Fruit fly (Drosophila melanogaster) whole organism, embryonic: ENCODE results near the gene IRSp53.
A peak's percentile ranks its signal among the peaks of the same experiment; 100 is the strongest.

Source experiments
- Antp ChIP-seq: fragments of 200-800 bp; sonication (Bioruptor generic); optimal IDR thresholded peaks from 3 replicates; lab custom pipeline; 2016; ENCODE audit warnings: missing biosample characterization, missing genetic modification characterization
- Bteb2 ChIP-seq: fragments of 200-800 bp; sonication (Bioruptor generic); optimal IDR thresholded peaks from 2 replicates; lab custom pipeline; 2016; ENCODE audit warnings: missing biosample characterization, missing genetic modification characterization
- CG10209 ChIP-seq: fragments of 200-800 bp; sonication (Bioruptor generic); optimal IDR thresholded peaks from 3 replicates; lab custom pipeline; 2017; ENCODE audit warnings: missing biosample characterization, mild to moderate bottlenecking, missing genetic modification characterization, missing genetic modification reagents
- CG1024 ChIP-seq: fragments of 200-800 bp; sonication (Bioruptor generic); IDR thresholded peaks from 2 replicates; pipeline ENCODE4 v1.3.6; 2022; ENCODE audit warnings: missing biosample characterization, missing genetic modification characterization
- CG10431 ChIP-seq: fragments of 200-800 bp; sonication (Bioruptor generic); optimal IDR thresholded peaks from 3 replicates; lab custom pipeline; 2018; ENCODE audit warnings: missing biosample characterization, mild to moderate bottlenecking, missing genetic modification characterization
- CG10543 ChIP-seq: fragments of 200-800 bp; sonication (Bioruptor generic); optimal IDR thresholded peaks from 3 replicates; lab custom pipeline; 2017; ENCODE audit warnings: missing biosample characterization, mild to moderate bottlenecking, missing genetic modification characterization, moderate library complexity
- CG15011 ChIP-seq: fragments of 200-800 bp; sonication (Bioruptor generic); optimal IDR thresholded peaks from 3 replicates; lab custom pipeline; 2018; ENCODE audit warnings: missing biosample characterization, mild to moderate bottlenecking, missing genetic modification characterization
- CG17186 ChIP-seq: fragments of 200-800 bp; sonication (Bioruptor generic); optimal IDR thresholded peaks from 3 replicates; lab custom pipeline; 2017; ENCODE audit warnings: missing biosample characterization, missing genetic modification reagents, missing genetic modification characterization
- CG2120 ChIP-seq: fragments of 200-800 bp; sonication (Bioruptor generic); optimal IDR thresholded peaks from 3 replicates; lab custom pipeline; 2016; ENCODE audit warnings: missing biosample characterization, missing genetic modification characterization
- CG2875 ChIP-seq: fragments of 200-800 bp; sonication (Bioruptor generic); optimal IDR thresholded peaks from 2 replicates; lab custom pipeline; 2017; ENCODE audit warnings: missing biosample characterization, mild to moderate bottlenecking, missing genetic modification characterization, missing genetic modification reagents
- CG34422 ChIP-seq: fragments of 200-800 bp; sonication (Bioruptor generic); IDR thresholded peaks from 3 replicates; pipeline ENCODE4 v1.3.6; 2022; ENCODE audit warnings: missing biosample characterization, missing genetic modification characterization
- CG3847 ChIP-seq: fragments of 200-800 bp; sonication (Bioruptor generic); IDR thresholded peaks from 2 replicates; pipeline ENCODE4 v1.3.6; 2022; ENCODE audit warnings: missing biosample characterization, missing genetic modification characterization
- CG4424 ChIP-seq: fragments of 200-800 bp; sonication (Bioruptor generic); optimal IDR thresholded peaks from 3 replicates; lab custom pipeline; 2016; ENCODE audit warnings: missing biosample characterization, missing genetic modification characterization
- CG7357 ChIP-seq: fragments of 200-800 bp; sonication (Bioruptor generic); IDR thresholded peaks from 3 replicates; pipeline ENCODE4 v1.3.6; 2022; ENCODE audit warnings: missing biosample characterization, missing genetic modification characterization
- CG7928 ChIP-seq: fragments of 200-800 bp; sonication (Bioruptor generic); optimal IDR thresholded peaks from 2 replicates; lab custom pipeline; 2017; ENCODE audit warnings: missing biosample characterization, mild to moderate bottlenecking, missing genetic modification characterization
- CG9437 ChIP-seq: fragments of 200-800 bp; sonication (Bioruptor generic); optimal IDR thresholded peaks from 2 replicates; lab custom pipeline; 2018; ENCODE audit warnings: missing biosample characterization, mild to moderate bottlenecking, missing genetic modification characterization
- Chrac-16 ChIP-seq: fragments of 200-800 bp; sonication (Bioruptor generic); optimal IDR thresholded peaks from 3 replicates; lab custom pipeline; 2016; ENCODE audit warnings: missing biosample characterization, missing genetic modification characterization
- CoRest ChIP-seq: fragments of 200-800 bp; sonication (Bioruptor generic); optimal IDR thresholded peaks from 3 replicates; lab custom pipeline; 2018; ENCODE audit warnings: missing biosample characterization, mild to moderate bottlenecking, missing genetic modification characterization, moderate library complexity
- D ChIP-seq, 2 experiments: fragments of 200-800 bp in 1 of 2; fragments of >200 bp in 1 of 2; sonication (Bioruptor generic) in 1 of 2; optimal IDR thresholded peaks; 2 replicates in 1 of 2; 3 replicates in 1 of 2; lab custom pipeline; 2017; ENCODE audit warnings: mild to moderate bottlenecking in 1 of 2, missing biosample characterization in 1 of 2, missing genetic modification characterization in 1 of 2, missing genetic modification reagents in 1 of 2
- D19B ChIP-seq: fragments of 200-800 bp; sonication (Bioruptor generic); optimal IDR thresholded peaks from 2 replicates; lab custom pipeline; 2017; ENCODE audit warnings: missing biosample characterization, mild to moderate bottlenecking, missing genetic modification characterization
- Doc2 ChIP-seq: fragments of 200-800 bp; sonication (Bioruptor generic); IDR thresholded peaks from 2 replicates; pipeline ENCODE4 v1.3.6; 2022; ENCODE audit warnings: missing biosample characterization, missing genetic modification characterization
- Hmx ChIP-seq: fragments of 200-800 bp; sonication (Bioruptor generic); optimal IDR thresholded peaks from 2 replicates; lab custom pipeline; 2016; ENCODE audit warnings: missing biosample characterization, missing genetic modification characterization
- Mrtf ChIP-seq: fragments of 200-800 bp; sonication (Bioruptor generic); IDR thresholded peaks from 3 replicates; pipeline ENCODE4 v1.3.6; 2022; ENCODE audit warnings: missing biosample characterization, missing genetic modification characterization
- NC2α ChIP-seq: fragments of 200-800 bp; sonication (Bioruptor generic); optimal IDR thresholded peaks from 2 replicates; lab custom pipeline; 2016; ENCODE audit warnings: missing biosample characterization, missing genetic modification characterization
- Nf-YB ChIP-seq: fragments of 200-800 bp; sonication (Bioruptor generic); optimal IDR thresholded peaks from 3 replicates; lab custom pipeline; 2019; ENCODE audit warnings: missing biosample characterization, mild to moderate bottlenecking, missing genetic modification characterization, moderate library complexity
- Six4 ChIP-seq: fragments of 200-800 bp; sonication (Bioruptor generic); optimal IDR thresholded peaks from 2 replicates; lab custom pipeline; 2016; ENCODE audit warnings: missing biosample characterization, missing genetic modification characterization
- Spps ChIP-seq: fragments of 200-800 bp; sonication (Bioruptor generic); optimal IDR thresholded peaks from 2 replicates; lab custom pipeline; 2018; ENCODE audit warnings: missing biosample characterization, mild to moderate bottlenecking, missing genetic modification characterization
- YL-1 ChIP-seq: fragments of 200-800 bp; sonication (Bioruptor generic); optimal IDR thresholded peaks from 3 replicates; lab custom pipeline; 2017; ENCODE audit warnings: missing biosample characterization, mild to moderate bottlenecking, missing genetic modification characterization
- bcd ChIP-seq: fragments of 200-800 bp; sonication (Bioruptor generic); optimal IDR thresholded peaks from 2 replicates; lab custom pipeline; 2017; ENCODE audit warnings: missing biosample characterization, mild to moderate bottlenecking, missing genetic modification characterization
- bsh ChIP-seq, 2 experiments: fragments of 200-800 bp; sonication (Bioruptor generic); optimal IDR thresholded peaks; 2 replicates each; lab custom pipeline; 2017 to 2018; ENCODE audit warnings: mild to moderate bottlenecking in 2 of 2, missing biosample characterization in 2 of 2, missing genetic modification characterization in 2 of 2, moderate library complexity in 1 of 2
- btn ChIP-seq: fragments of 200-800 bp; sonication (Bioruptor generic); optimal IDR thresholded peaks from 2 replicates; lab custom pipeline; 2016; ENCODE audit warnings: missing biosample characterization, missing genetic modification characterization
- crc ChIP-seq: fragments of 200-800 bp; sonication (Bioruptor generic); optimal IDR thresholded peaks from 2 replicates; lab custom pipeline; 2016; ENCODE audit warnings: missing biosample characterization, missing genetic modification characterization
- dmrt99B ChIP-seq: fragments of 200-800 bp; sonication (Bioruptor generic); optimal IDR thresholded peaks from 2 replicates; lab custom pipeline; 2018; ENCODE audit warnings: missing biosample characterization, mild to moderate bottlenecking, missing genetic modification characterization, moderate library complexity
- dpn ChIP-seq, 2 experiments: fragments of 200-800 bp; sonication (Bioruptor generic); optimal IDR thresholded peaks; 3 replicates each; lab custom pipeline; 2016; ENCODE audit warnings: missing biosample characterization in 2 of 2, missing genetic modification characterization in 2 of 2
- gfzf ChIP-seq: fragments of 200-800 bp; sonication (Bioruptor generic); optimal IDR thresholded peaks from 2 replicates; lab custom pipeline; 2016; ENCODE audit warnings: missing biosample characterization, mild to moderate bottlenecking, missing genetic modification characterization, moderate library complexity
- insv ChIP-seq, 2 experiments: fragments of 200-800 bp; sonication (Bioruptor generic); optimal IDR thresholded peaks; 3 replicates each; lab custom pipeline; 2016 to 2018; ENCODE audit warnings: missing biosample characterization in 2 of 2, missing genetic modification characterization in 2 of 2
- mam ChIP-seq: fragments of 200-800 bp; sonication (Bioruptor generic); optimal IDR thresholded peaks from 3 replicates; lab custom pipeline; 2016; ENCODE audit warnings: missing biosample characterization, missing genetic modification characterization
- mld ChIP-seq: fragments of 200-800 bp; sonication (Bioruptor generic); IDR thresholded peaks from 3 replicates; pipeline ENCODE4 v1.3.6; 2022; ENCODE audit warnings: missing biosample characterization, missing genetic modification characterization; ENCODE audit not compliant: partially characterized antibody
- odd ChIP-seq: fragments of 200-800 bp; sonication (Bioruptor generic); optimal IDR thresholded peaks from 2 replicates; lab custom pipeline; 2017; ENCODE audit warnings: missing biosample characterization, mild to moderate bottlenecking, missing genetic modification characterization
- pita ChIP-seq: fragments of 200-800 bp; sonication (Bioruptor generic); optimal IDR thresholded peaks from 2 replicates; lab custom pipeline; 2017; ENCODE audit warnings: missing biosample characterization, mild to moderate bottlenecking, missing genetic modification characterization
- sc ChIP-seq, 3 experiments: fragments of >200 bp in 2 of 3; fragments of 200-800 bp in 1 of 3; sonication (Bioruptor generic) in 1 of 3; optimal IDR thresholded peaks; 2 replicates in 2 of 3; 3 replicates in 1 of 3; lab custom pipeline; 2017; ENCODE audit warnings: mild to moderate bottlenecking in 1 of 3, missing biosample characterization in 1 of 3, missing genetic modification characterization in 1 of 3, missing genetic modification reagents in 1 of 3
- slbo ChIP-seq: fragments of 200-800 bp; sonication (Bioruptor generic); IDR thresholded peaks from 2 replicates; pipeline ENCODE4 v1.3.6; 2022; ENCODE audit warnings: missing biosample characterization, missing genetic modification characterization
- so ChIP-seq: fragments of 200-800 bp; sonication (Bioruptor generic); IDR thresholded peaks from 3 replicates; pipeline ENCODE4 v1.3.6; 2022; ENCODE audit warnings: missing biosample characterization, missing genetic modification characterization
- tgo ChIP-seq: fragments of 200-800 bp; sonication (Bioruptor generic); IDR thresholded peaks from 3 replicates; pipeline ENCODE4 v1.3.6; 2022; ENCODE audit warnings: missing biosample characterization, missing genetic modification characterization
- tio ChIP-seq: fragments of 200-800 bp; sonication (Bioruptor generic); optimal IDR thresholded peaks from 2 replicates; lab custom pipeline; 2017; ENCODE audit warnings: missing biosample characterization, missing genetic modification characterization, inconsistent platforms
- trem ChIP-seq: fragments of 200-800 bp; optimal IDR thresholded peaks from 3 replicates; lab custom pipeline; 2019; ENCODE audit warnings: missing biosample characterization, mild to moderate bottlenecking, missing genetic modification characterization, moderate library complexity
- unpg ChIP-seq: fragments of 200-800 bp; sonication (Bioruptor generic); optimal IDR thresholded peaks from 3 replicates; lab custom pipeline; 2018; ENCODE audit warnings: missing biosample characterization, mild to moderate bottlenecking, missing genetic modification characterization, moderate library complexity
- yki ChIP-seq: fragments of >200 bp; optimal IDR thresholded peaks from 3 replicates; lab custom pipeline; 2018
- zf30C ChIP-seq: fragments of 200-800 bp; sonication (Bioruptor generic); optimal IDR thresholded peaks from 3 replicates; lab custom pipeline; 2018; ENCODE audit warnings: missing biosample characterization, mild to moderate bottlenecking, missing genetic modification characterization

IRSp53 gene

DNA sequence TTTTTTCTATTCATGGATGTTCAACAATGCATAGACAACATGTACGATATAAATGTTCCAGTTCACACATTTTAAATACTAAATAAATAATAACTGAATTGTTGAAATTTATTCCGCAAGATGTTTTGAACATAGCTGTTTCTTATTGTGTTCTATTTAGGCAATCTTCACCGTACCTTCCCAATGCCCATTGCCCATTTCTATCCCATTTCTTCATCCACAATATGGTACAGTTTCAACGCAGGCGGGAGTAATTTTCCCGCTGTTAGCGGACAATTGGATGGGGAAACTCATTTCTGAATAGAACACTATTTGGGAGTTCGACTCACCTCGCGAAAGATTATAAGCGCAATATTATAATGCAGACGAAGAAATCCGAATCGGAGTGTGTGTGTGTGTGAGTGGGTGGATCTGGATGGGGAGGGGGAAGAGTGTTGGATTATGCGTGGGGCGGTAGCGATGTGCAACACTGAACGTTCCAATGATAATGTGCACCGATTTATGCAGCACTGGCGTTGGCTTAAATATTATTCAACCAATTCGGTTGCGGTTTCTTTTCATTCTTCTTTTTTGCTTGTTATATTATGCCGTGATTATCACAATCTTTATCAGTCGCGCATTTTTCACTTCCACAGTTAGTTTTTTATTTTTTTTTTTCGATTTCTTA, 43.8 kb upstream of the IRSp53 start (continued):
- TF ChIP-seq dmrt99B (tag; lab: Kevin White, UChicago) (no peak), insv (GFP tag; optimal IDR thresholded peaks at IDR 0.05; lab: Kevin White, UChicago) (peak in 1 of 2 experiments; percentile 33), Spps (tag; lab: Kevin White, UChicago) (no peak), NC2α (no peak), odd (GFP tag; lab: Kevin White, UChicago) (no peak), Bteb2 (GFP tag; lab: Kevin White, UChicago) (no peak), pita (GFP tag; lab: Kevin White, UChicago) (no peak), gfzf (peak; percentile 21), CG7928 (no peak), CG9437 (peak; percentile 40), CG2875 (GFP tag; lab: Kevin White, UChicago) (no peak), Antp (GFP tag; lab: Kevin White, UChicago) (peak; percentile 63), CoRest (no peak), zf30C (no peak), trem (tag; lab: Kevin White, UChicago) (peak; percentile 32), CG7357 (GFP tag; lab: Robert Waterston, UW) (no peak), bsh (GFP tag; optimal IDR thresholded peaks at IDR 0.05; lab: Kevin White, UChicago) (peak in 1 of 2 experiments; percentile 34), mam (peak; percentile 64), D19B (GFP tag; lab: Kevin White, UChicago) (no peak), CG2120 (GFP tag; lab: Kevin White, UChicago) (peak; percentile 48), yki (lab: Kevin White, UChicago) (no peak), CG10209 (GFP tag; lab: Kevin White, UChicago) (peak; percentile 34), CG3847 (GFP tag; lab: Robert Waterston, UW) (peak; percentile 80), btn (GFP tag; lab: Kevin White, UChicago) (peak; percentile 45), mld (GFP tag; lab: Robert Waterston, UW) (no peak), so (no peak), Nf-YB (GFP tag; lab: Kevin White, UChicago) (peak; percentile 3), YL-1 (GFP tag; lab: Kevin White, UChicago) (peak; percentile 25), CG17186 (GFP tag; lab: Kevin White, UChicago) (peak; percentile 27), tio (no peak), tgo (peak; percentile 34; the same call in 2 of the 3 replicates), Mrtf (peak; percentile 62; the same call in 2 of the 3 replicates), sc (optimal IDR thresholded peaks at IDR 0.05; lab: Kevin White, UChicago) (no peak), sc (GFP tag; optimal IDR thresholded peaks at IDR 0.05; lab: Kevin White, UChicago) (no peak), dpn (GFP tag; optimal IDR thresholded peaks at IDR 0.05; lab: Kevin White, UChicago) (peak; percentile 68 to 74), D (optimal IDR thresholded peaks at IDR 0.05; lab: Kevin White, UChicago) (no peak), D (GFP tag; optimal IDR thresholded peaks at IDR 0.05; lab: Kevin White, UChicago) (peak; percentile 5), unpg (GFP tag; lab: Kevin White, UChicago) (peak; percentile 35), Six4 (GFP tag; lab: Kevin White, UChicago) (peak; percentile 28), CG1024 (GFP tag; lab: Robert Waterston, UW) (no peak), CG15011 (GFP tag; lab: Kevin White, UChicago) (no peak), CG34422 (GFP tag; lab: Robert Waterston, UW) (peak; percentile 58; the same call in 2 of the 3 replicates), CG10431 (GFP tag; lab: Kevin White, UChicago) (peak; percentile 51), Hmx (GFP tag; lab: Kevin White, UChicago) (no peak), bcd (GFP tag; lab: Kevin White, UChicago) (peak; percentile 43), crc (peak; percentile 22), Chrac-16 (peak; percentile 30), Doc2 (GFP tag; lab: Robert Waterston, UW) (no peak), slbo (GFP tag; lab: Robert Waterston, UW) (peak; percentile 48), CG10543 (GFP tag; lab: Kevin White, UChicago) (no peak), CG4424 (peak; percentile 51)
